Worm (Caenorhabditis elegans) whole organism, L1 larva: Measurements from ENCODE around the gene C25H3.7.
A peak's percentile ranks its signal among the peaks of the same experiment; 100 is the strongest.

Experiments used
- Y116A8C.19 ChIP-seq: sonication (generic microtip); optimal IDR thresholded peaks from 2 replicates; lab custom pipeline; 2016; ENCODE audit warnings: missing compliant biosample characterization, missing genetic modification characterization, borderline replicate concordance
- aha-1 ChIP-seq: fragments of 150-350 bp; optimal IDR thresholded peaks from 2 replicates; lab custom pipeline; 2014; ENCODE audit warnings: missing biosample characterization, missing genetic modification characterization
- alr-1 ChIP-seq: fragments of 200-800 bp; sonication (Bioruptor generic); optimal IDR thresholded peaks from 2 replicates; lab custom pipeline; 2018; ENCODE audit warnings: borderline replicate concordance, mild to moderate bottlenecking, missing genetic modification characterization, missing compliant biosample characterization
- ama-1 ChIP-seq: fragments of 150-350 bp; optimal IDR thresholded peaks from 2 replicates; lab custom pipeline; 2014
- blmp-1 ChIP-seq: fragments of 150-350 bp; optimal IDR thresholded peaks from 2 replicates; lab custom pipeline; 2014; ENCODE audit warnings: missing biosample characterization, missing genetic modification characterization
- ceh-8 ChIP-seq: fragments of 200-800 bp; sonication (Bioruptor generic); optimal IDR thresholded peaks from 2 replicates; lab custom pipeline; 2018; ENCODE audit warnings: mild to moderate bottlenecking, missing genetic modification characterization, moderate library complexity, missing compliant biosample characterization
- ceh-82 ChIP-seq, 3 experiments: fragments of 150-350 bp in 1 of 3; sonication (generic microtip) in 2 of 3; optimal IDR thresholded peaks; 2 replicates each; lab custom pipeline; 2014 to 2017; ENCODE audit warnings: missing biosample characterization in 3 of 3, missing genetic modification characterization in 3 of 3
- ceh-88 ChIP-seq: fragments of 200-800 bp; sonication (Bioruptor generic); IDR thresholded peaks from 2 replicates; pipeline ENCODE4 v1.3.6; 2022; ENCODE audit warnings: missing genetic modification characterization, missing compliant biosample characterization
- dpl-1 ChIP-seq, 3 experiments: fragments of 150-350 bp in 2 of 3; sonication (generic microtip) in 1 of 3; optimal IDR thresholded peaks; 2 replicates each; lab custom pipeline; 2014 to 2017; ENCODE audit warnings: missing biosample characterization in 3 of 3, missing genetic modification characterization in 3 of 3, missing genetic modification reagents in 3 of 3
- dsc-1 ChIP-seq: sonication (generic microtip); optimal IDR thresholded peaks from 2 replicates; lab custom pipeline; 2016; ENCODE audit warnings: mild to moderate bottlenecking, missing genetic modification characterization, missing compliant biosample characterization
- efl-3 ChIP-seq: fragments of 200-800 bp; sonication (Bioruptor generic); optimal IDR thresholded peaks from 2 replicates; lab custom pipeline; 2018; ENCODE audit warnings: mild to moderate bottlenecking, missing genetic modification characterization, missing compliant biosample characterization
- elt-2 ChIP-seq: sonication (generic microtip); optimal IDR thresholded peaks from 2 replicates; lab custom pipeline; 2016; ENCODE audit warnings: missing genetic modification characterization, mild to moderate bottlenecking, inconsistent platforms, missing compliant biosample characterization, missing genetic modification reagents
- ets-5 ChIP-seq: fragments of 200-800 bp; sonication (Bioruptor generic); IDR thresholded peaks from 2 replicates; pipeline ENCODE4 v1.3.6; 2022; ENCODE audit warnings: missing genetic modification characterization, missing compliant biosample characterization
- fkh-4 ChIP-seq: sonication (generic microtip); optimal IDR thresholded peaks from 2 replicates; lab custom pipeline; 2016; ENCODE audit warnings: missing compliant biosample characterization, missing genetic modification characterization, borderline replicate concordance
- grh-1 ChIP-seq: fragments of 200-800 bp; sonication (Bioruptor generic); IDR thresholded peaks from 2 replicates; pipeline ENCODE4 v1.3.6; 2022; ENCODE audit warnings: missing genetic modification reagents, missing genetic modification characterization, missing compliant biosample characterization
- lin-14 ChIP-seq: fragments of 200-800 bp; sonication (Bioruptor generic); optimal IDR thresholded peaks from 2 replicates; lab custom pipeline; 2018; ENCODE audit warnings: mild to moderate bottlenecking, missing genetic modification characterization, moderate library complexity, missing compliant biosample characterization
- lin-15B ChIP-seq: fragments of 150-350 bp; sonication (generic microtip); optimal IDR thresholded peaks from 3 replicates; lab custom pipeline; 2014; ENCODE audit warnings: missing biosample characterization, missing genetic modification characterization
- lin-35 ChIP-seq, 2 experiments: fragments of 150-350 bp; optimal IDR thresholded peaks; 2 replicates each; lab custom pipeline; 2014; ENCODE audit warnings: missing biosample characterization in 2 of 2, missing genetic modification characterization in 2 of 2, missing genetic modification reagents in 2 of 2
- lsy-2 ChIP-seq, 2 experiments: fragments of 150-350 bp; optimal IDR thresholded peaks; 2 replicates each; lab custom pipeline; 2014; ENCODE audit warnings: missing biosample characterization in 2 of 2, missing genetic modification characterization in 2 of 2
- mdl-1 ChIP-seq, 2 experiments: fragments of 150-350 bp; optimal IDR thresholded peaks; 2 replicates each; lab custom pipeline; 2014 to 2017; ENCODE audit warnings: missing biosample characterization in 2 of 2, missing genetic modification characterization in 2 of 2, inconsistent platforms in 1 of 2
- mef-2 ChIP-seq: fragments of 150-350 bp; optimal IDR thresholded peaks from 2 replicates; lab custom pipeline; 2014; ENCODE audit warnings: missing biosample characterization, missing genetic modification characterization
- nhr-11 ChIP-seq: fragments of 150-350 bp; optimal IDR thresholded peaks from 2 replicates; lab custom pipeline; 2014; ENCODE audit warnings: missing biosample characterization, missing genetic modification characterization
- nhr-19 ChIP-seq: fragments of 200-800 bp; sonication (Bioruptor generic); conservative IDR thresholded peaks from 2 replicates; pipeline ENCODE4 v1.3.6; 2022; ENCODE audit warnings: missing genetic modification characterization, missing compliant biosample characterization
- nhr-20 ChIP-seq: sonication (generic microtip); optimal IDR thresholded peaks from 2 replicates; lab custom pipeline; 2016; ENCODE audit warnings: mild to moderate bottlenecking, missing genetic modification characterization, missing compliant biosample characterization
- nhr-76 ChIP-seq: sonication (generic microtip); optimal IDR thresholded peaks from 2 replicates; lab custom pipeline; 2017; ENCODE audit warnings: missing biosample characterization, missing genetic modification characterization
- nhr-90 ChIP-seq: sonication (generic microtip); optimal IDR thresholded peaks from 2 replicates; lab custom pipeline; 2016; ENCODE audit warnings: mild to moderate bottlenecking, missing genetic modification characterization, missing compliant biosample characterization; ENCODE audit not compliant: poor library complexity
- pag-3 ChIP-seq: sonication (generic microtip); optimal IDR thresholded peaks from 2 replicates; lab custom pipeline; 2017; ENCODE audit warnings: missing genetic modification characterization, mild to moderate bottlenecking, missing compliant biosample characterization, antibody characterized with exemption, borderline replicate concordance; ENCODE audit not compliant: insufficient read depth
- pax-3 ChIP-seq: fragments of 200-800 bp; sonication (Bioruptor generic); optimal IDR thresholded peaks from 2 replicates; lab custom pipeline; 2018; ENCODE audit warnings: mild to moderate bottlenecking, missing genetic modification characterization, moderate library complexity, missing compliant biosample characterization
- pqm-1 ChIP-seq: sonication (generic microtip); optimal IDR thresholded peaks from 3 replicates; lab custom pipeline; 2017; ENCODE audit warnings: missing biosample characterization, missing genetic modification characterization
- snpc-4 ChIP-seq: fragments of 150-350 bp; optimal IDR thresholded peaks from 2 replicates; lab custom pipeline; 2014; ENCODE audit warnings: missing biosample characterization, missing genetic modification characterization
- sox-4 ChIP-seq: sonication (generic microtip); optimal IDR thresholded peaks from 2 replicates; lab custom pipeline; 2016; ENCODE audit warnings: missing genetic modification characterization, missing compliant biosample characterization
- swsn-7 ChIP-seq: sonication (generic microtip); optimal IDR thresholded peaks from 2 replicates; lab custom pipeline; 2016; ENCODE audit warnings: missing genetic modification characterization, missing compliant biosample characterization
- tbx-2 ChIP-seq: sonication (generic microtip); optimal IDR thresholded peaks from 2 replicates; lab custom pipeline; 2016; ENCODE audit warnings: missing genetic modification characterization, missing compliant biosample characterization
- tlp-1 ChIP-seq: fragments of 150-350 bp; optimal IDR thresholded peaks from 2 replicates; lab custom pipeline; 2014; ENCODE audit warnings: missing biosample characterization, missing genetic modification characterization
- unc-130 ChIP-seq: fragments of 150-350 bp; optimal IDR thresholded peaks from 2 replicates; lab custom pipeline; 2017; ENCODE audit warnings: missing biosample characterization, missing genetic modification characterization, inconsistent platforms
- unc-30 ChIP-seq: sonication (generic microtip); optimal IDR thresholded peaks from 2 replicates; lab custom pipeline; 2017; ENCODE audit warnings: missing biosample characterization, missing genetic modification characterization
- unc-98 ChIP-seq: fragments of 200-800 bp; sonication (Bioruptor generic); IDR thresholded peaks from 2 replicates; pipeline ENCODE4 v1.3.6; 2022; ENCODE audit warnings: missing genetic modification characterization, missing compliant biosample characterization
- vab-15 ChIP-seq: sonication (generic microtip); optimal IDR thresholded peaks from 2 replicates; lab custom pipeline; 2017; ENCODE audit warnings: missing genotype, mild to moderate bottlenecking, missing genetic modification characterization, missing compliant biosample characterization
- zag-1 ChIP-seq: fragments of 150-350 bp; optimal IDR thresholded peaks from 2 replicates; lab custom pipeline; 2014; ENCODE audit warnings: missing biosample characterization, missing genetic modification characterization
- zip-4 ChIP-seq: fragments of 200-800 bp; sonication (Bioruptor generic); optimal IDR thresholded peaks from 2 replicates; lab custom pipeline; 2018; ENCODE audit warnings: mild to moderate bottlenecking, missing genetic modification characterization, moderate library complexity, missing compliant biosample characterization
- ztf-4 ChIP-seq: fragments of 150-350 bp; optimal IDR thresholded peaks from 2 replicates; lab custom pipeline; 2014; ENCODE audit warnings: missing biosample characterization, missing genetic modification characterization

Gene C25H3.7

ce11 chrII:5688959-5689358, 20.2 kb upstream of the C25H3.7 start, which contains the start of gene C25H3.11 (continued):
- TF ChIP-seq tlp-1 (tag; lab: Kevin White, UChicago) = no peak
- TF ChIP-seq pqm-1 (tag; lab: Kevin White, UChicago) = no peak
- TF ChIP-seq lin-14 (GFP tag; lab: Kevin White, UChicago) = peak; percentile 56
- no peak for TF ChIP-seq zip-4 (GFP tag; lab: Kevin White, UChicago)
- TF ChIP-seq ztf-4 = no peak
- no peak for TF ChIP-seq alr-1 (tag; lab: Kevin White, UChicago)
- peak; percentile 14 for TF ChIP-seq nhr-90 (tag; lab: Kevin White, UChicago)
- TF ChIP-seq blmp-1 (tag; lab: Kevin White, UChicago) = no peak
- TF ChIP-seq efl-3 (GFP tag; lab: Kevin White, UChicago) = no peak
- no peak for TF ChIP-seq ets-5 (GFP tag; lab: Robert Waterston, UW)
- no peak for TF ChIP-seq ceh-88
- TF ChIP-seq nhr-20 (tag; lab: Kevin White, UChicago) = peak; percentile 31
- TF ChIP-seq lsy-2 (tag; optimal IDR thresholded peaks at IDR 0.05; lab: Kevin White, UChicago) = peak; percentile 11 to 14

- TF ChIP-seq snpc-4 (tag; lab: Kevin White, UChicago) (no peak), dpl-1 (GFP tag; optimal IDR thresholded peaks at IDR 0.05; lab: Kevin White, UChicago) (no peak)
Observed at ce11 chrII:5680703-5681102, 12.0 kb upstream of the C25H3.7 start, which contains the start of gene flp-27. flp-27 (plus strand) TSS chrII:5681003.

DNA sequence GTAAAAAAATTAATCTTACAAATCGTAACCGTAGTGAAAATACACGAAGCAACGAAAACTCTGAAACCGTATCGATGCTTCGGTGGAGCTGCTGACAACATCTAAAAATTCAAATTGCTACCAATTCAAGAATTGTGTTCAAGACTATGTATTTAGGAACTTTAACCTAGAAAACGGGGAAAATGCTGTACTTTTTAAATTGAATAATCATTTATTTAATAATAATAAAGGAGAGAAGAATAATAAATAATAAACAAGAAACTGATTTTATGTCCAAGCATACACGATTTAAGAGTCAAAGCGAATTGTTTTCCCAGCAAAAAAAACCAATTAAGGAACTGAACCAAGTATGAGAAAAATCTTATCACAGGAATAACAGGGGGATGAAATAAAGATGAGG, 850 bp upstream of the C25H3.7 start, which contains the start of gene C25H3.17:
TSS of gene C25H3.17 (minus strand) at position 101 of the 400 bp plus-strand sequence.
- TF ChIP-seq nhr-90 (tag; lab: Kevin White, UChicago) (no peak), nhr-76 (tag; lab: Kevin White, UChicago) (no peak), tbx-2 (tag; lab: Kevin White, UChicago) (no peak), ama-1 (no peak), ceh-82 (tag; optimal IDR thresholded peaks at IDR 0.05; lab: Kevin White, UChicago) (no peak), unc-130 (no peak), zag-1 (tag; lab: Kevin White, UChicago) (no peak), lin-35 (GFP tag; optimal IDR thresholded peaks at IDR 0.05; lab: Kevin White, UChicago) (no peak), ceh-8 (no peak), nhr-11 (tag; lab: Kevin White, UChicago) (no peak), pax-3 (tag; lab: Kevin White, UChicago) (no peak), nhr-20 (tag; lab: Kevin White, UChicago) (no peak)

DNA sequence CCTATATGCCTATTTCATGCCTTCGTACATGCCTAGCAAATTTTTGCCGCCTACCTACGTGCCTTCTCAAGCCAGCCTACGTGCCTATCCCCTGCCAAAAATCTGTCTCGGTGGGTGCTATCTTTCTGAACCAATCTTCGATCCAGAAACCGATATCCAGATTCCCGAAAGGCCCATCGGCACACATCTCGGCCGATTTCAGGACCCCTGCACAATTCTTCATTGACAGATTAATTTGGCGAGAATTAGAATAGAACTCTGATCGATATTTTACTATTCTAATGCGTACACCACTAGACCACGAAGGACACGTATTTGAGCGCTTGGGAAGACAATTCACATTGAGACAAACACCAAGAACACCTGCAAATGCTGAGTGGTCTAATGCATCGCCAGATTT, 1.2 kb downstream of the C25H3.7 start:
- TF ChIP-seq lin-15B (tag; lab: Kevin White, UChicago) (no peak), swsn-7 (tag; lab: Kevin White, UChicago) (no peak), nhr-19 (GFP tag; lab: Robert Waterston, UW) (no peak), unc-30 (tag; lab: Kevin White, UChicago) (no peak), ceh-82 (tag; optimal IDR thresholded peaks at IDR 0.05; lab: Kevin White, UChicago) (no peak), fkh-4 (tag; lab: Kevin White, UChicago) (no peak), sox-4 (tag; lab: Kevin White, UChicago) (no peak), mef-2 (tag; lab: Kevin White, UChicago) (no peak), ztf-4 (no peak), dsc-1 (tag; lab: Kevin White, UChicago) (no peak), aha-1 (tag; lab: Kevin White, UChicago) (no peak)

DNA sequence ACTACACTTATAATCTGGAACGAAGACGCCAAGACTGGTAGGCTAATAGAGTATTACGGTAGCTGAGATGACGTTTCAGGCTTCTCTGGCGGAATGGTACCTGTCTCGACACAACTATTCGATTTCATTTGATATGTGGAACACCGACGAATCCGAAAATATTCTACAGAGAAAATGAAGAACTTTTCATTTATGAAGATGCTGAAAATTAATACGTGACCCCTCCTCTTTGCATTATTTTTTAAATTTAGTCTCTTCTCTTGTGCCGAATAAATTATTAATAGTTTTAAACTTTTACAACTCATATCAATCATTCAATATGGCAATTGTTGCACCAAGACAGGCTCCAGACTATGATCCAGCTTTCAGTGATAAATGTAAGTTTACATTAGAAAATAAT, 2.7 kb downstream of the C25H3.7 start, which contains the start of gene C25H3.16:
TSS of gene C25H3.16 (plus strand) at position 301 of the 400 bp plus-strand sequence.
- TF ChIP-seq grh-1 (GFP tag; lab: Robert Waterston, UW) (no peak), tbx-2 (tag; lab: Kevin White, UChicago) (no peak), elt-2 (tag; lab: Kevin White, UChicago) (no peak), mdl-1 (tag; optimal IDR thresholded peaks at IDR 0.05; lab: Kevin White, UChicago) (no peak), unc-98 (no peak), swsn-7 (tag; lab: Kevin White, UChicago) (no peak), Y116A8C.19 (no peak), vab-15 (tag; lab: Kevin White, UChicago) (no peak), zag-1 (tag; lab: Kevin White, UChicago) (no peak), pag-3 (tag; lab: Kevin White, UChicago) (no peak)
